Worm (Caenorhabditis elegans): Measurements from ENCODE around the gene sut-1.

The sut-1 gene

ce11 chrII:1082859-1083258, 40.2 kb downstream of the sut-1 start, which contains the start of gene K02E7.1:
Gene K02E7.1, plus strand, starts transcription at chrII:1083159.
- TF ChIP-seq pha-4 (tag; optimal IDR thresholded peaks at IDR 0.05), result no peak

ce11 chrII:1075424-1075823, 47.6 kb downstream of the sut-1 start, which contains the start of gene K02E7.11:
Gene K02E7.11, minus strand, starts transcription at chrII:1075524.
- TF ChIP-seq nhr-67 (tag; optimal IDR thresholded peaks at IDR 0.05) (no peak), elt-3 (tag; optimal IDR thresholded peaks at IDR 0.05) (no peak), lin-39 (tag; optimal IDR thresholded peaks at IDR 0.05) (no peak), egl-5 (tag; optimal IDR thresholded peaks at IDR 0.05) (no peak), hmg-11 (tag; optimal IDR thresholded peaks at IDR 0.05) (no peak), egl-27 (tag; optimal IDR thresholded peaks at IDR 0.05) (no peak), skn-1 (tag; optimal IDR thresholded peaks at IDR 0.05) (no peak), aly-2 (tag; optimal IDR thresholded peaks at IDR 0.05) (no peak), sea-2 (GFP tag; optimal IDR thresholded peaks at IDR 0.05) (no peak), ceh-16 (tag; optimal IDR thresholded peaks at IDR 0.05) (no peak), ceh-9 (tag; optimal IDR thresholded peaks at IDR 0.05) (no peak), fkh-10 (GFP tag; optimal IDR thresholded peaks at IDR 0.05) (no peak)

- TF ChIP-seq elt-3 (tag; optimal IDR thresholded peaks at IDR 0.05) (no peak), hmg-11 (tag; optimal IDR thresholded peaks at IDR 0.05) (no peak), lsy-12 (tag; optimal IDR thresholded peaks at IDR 0.05) (no peak), daf-12 (tag; optimal IDR thresholded peaks at IDR 0.05) (no peak), nhr-12 (tag; optimal IDR thresholded peaks at IDR 0.05) (no peak), nhr-11 (tag; optimal IDR thresholded peaks at IDR 0.05) (no peak), nhr-23 (tag; optimal IDR thresholded peaks at IDR 0.05) (no peak), ceh-16 (tag; optimal IDR thresholded peaks at IDR 0.05) (no peak), lin-39 (tag; optimal IDR thresholded peaks at IDR 0.05) (no peak), ceh-28 (tag; optimal IDR thresholded peaks at IDR 0.05) (no peak), aly-2 (tag; optimal IDR thresholded peaks at IDR 0.05) (no peak), egl-5 (tag; optimal IDR thresholded peaks at IDR 0.05) (no peak), zag-1 (tag; optimal IDR thresholded peaks at IDR 0.05) (no peak), ztf-4 (tag; optimal IDR thresholded peaks at IDR 0.05) (no peak), fkh-10 (GFP tag; optimal IDR thresholded peaks at IDR 0.05) (no peak), tbx-2 (tag; optimal IDR thresholded peaks at IDR 0.05) (no peak), nhr-67 (tag; optimal IDR thresholded peaks at IDR 0.05) (no peak), nhr-77 (tag; optimal IDR thresholded peaks at IDR 0.05) (no peak), fos-1 (tag; optimal IDR thresholded peaks at IDR 0.05) (no peak)
These were observed 51.0 kb downstream of the sut-1 start, which contains the start of gene K02E7.4 for ce11 chrII:1072106-1072505. Gene K02E7.4, plus strand, starts transcription at chrII:1072406.

ce11 chrII:1071432-1071831, 51.6 kb downstream of the sut-1 start:
- TF ChIP-seq nhr-67 (tag; optimal IDR thresholded peaks at IDR 0.05) (no peak), nhr-43 (tag; optimal IDR thresholded peaks at IDR 0.05; ENCODE audit: poor library complexity, severe bottlenecking) (no peak), mdl-1 (tag; optimal IDR thresholded peaks at IDR 0.05) (no peak), ceh-16 (tag; optimal IDR thresholded peaks at IDR 0.05) (no peak), elt-1 (tag; optimal IDR thresholded peaks at IDR 0.05) (no peak), nhr-25 (tag; optimal IDR thresholded peaks at IDR 0.05) (no peak), ztf-11 (tag; optimal IDR thresholded peaks at IDR 0.05) (no peak), ztf-4 (tag; optimal IDR thresholded peaks at IDR 0.05) (no peak), fkh-10 (GFP tag; optimal IDR thresholded peaks at IDR 0.05) (no peak), hmg-11 (tag; optimal IDR thresholded peaks at IDR 0.05) (no peak), lsy-12 (tag; optimal IDR thresholded peaks at IDR 0.05) (no peak), unc-39 (tag; optimal IDR thresholded peaks at IDR 0.05) (no peak), nhr-11 (tag; optimal IDR thresholded peaks at IDR 0.05) (no peak), jun-1 (tag; optimal IDR thresholded peaks at IDR 0.05) (no peak), ZK546.5 (tag; optimal IDR thresholded peaks at IDR 0.05) (no peak)
